Fruit fly (Drosophila melanogaster) whole organism, embryonic: ENCODE data around the gene CG44869.

Experiments
- BtbVII ChIP-seq: fragments of 200-800 bp; sonication (Bioruptor generic); optimal IDR thresholded peaks from 3 replicates; lab custom pipeline; 2017; ENCODE audit warnings: missing biosample characterization, mild to moderate bottlenecking, missing genetic modification characterization
- Bteb2 ChIP-seq: fragments of 200-800 bp; sonication (Bioruptor generic); optimal IDR thresholded peaks from 2 replicates; lab custom pipeline; 2016; ENCODE audit warnings: missing biosample characterization, missing genetic modification characterization
- CG10147 ChIP-seq: fragments of 200-800 bp; sonication (Bioruptor generic); optimal IDR thresholded peaks from 2 replicates; lab custom pipeline; 2019; ENCODE audit warnings: missing biosample characterization, mild to moderate bottlenecking, missing genetic modification characterization, moderate library complexity
- CG10366 ChIP-seq: fragments of 200-800 bp; sonication (Bioruptor generic); IDR thresholded peaks from 2 replicates; pipeline ENCODE4 v1.3.6; 2022; ENCODE audit warnings: missing biosample characterization, missing genetic modification characterization
- CG12155 ChIP-seq: fragments of 200-800 bp; sonication (Bioruptor generic); optimal IDR thresholded peaks from 3 replicates; lab custom pipeline; 2016; ENCODE audit warnings: missing biosample characterization, missing genetic modification characterization
- CG12219 ChIP-seq: fragments of 200-800 bp; sonication (Bioruptor generic); optimal IDR thresholded peaks from 3 replicates; lab custom pipeline; 2018; ENCODE audit warnings: missing biosample characterization, mild to moderate bottlenecking, missing genetic modification characterization
- CG14014 ChIP-seq: fragments of 200-800 bp; sonication (Bioruptor generic); IDR thresholded peaks from 2 replicates; pipeline ENCODE4 v1.3.6; 2022; ENCODE audit warnings: missing biosample characterization, missing genetic modification characterization
- CG14441 ChIP-seq: fragments of 200-800 bp; sonication (Bioruptor generic); IDR thresholded peaks from 2 replicates; pipeline ENCODE4 v1.3.6; 2022; ENCODE audit warnings: missing biosample characterization, missing genetic modification characterization
- CG15479 ChIP-seq: fragments of 200-800 bp; sonication (Bioruptor generic); optimal IDR thresholded peaks from 3 replicates; lab custom pipeline; 2019; ENCODE audit warnings: missing biosample characterization, mild to moderate bottlenecking, missing genetic modification characterization, moderate library complexity
- CG16863 ChIP-seq: fragments of 200-800 bp; sonication (Bioruptor generic); optimal IDR thresholded peaks from 3 replicates; lab custom pipeline; 2016; ENCODE audit warnings: missing biosample characterization, missing genetic modification characterization
- CG17186 ChIP-seq: fragments of 200-800 bp; sonication (Bioruptor generic); optimal IDR thresholded peaks from 3 replicates; lab custom pipeline; 2017; ENCODE audit warnings: missing biosample characterization, missing genetic modification reagents, missing genetic modification characterization
- CG2889 ChIP-seq: fragments of 200-800 bp; sonication (Bioruptor generic); IDR thresholded peaks from 3 replicates; pipeline ENCODE4 v1.3.6; 2022; ENCODE audit warnings: missing biosample characterization, missing genetic modification characterization
- CG30403 ChIP-seq: fragments of 200-800 bp; sonication (Bioruptor generic); optimal IDR thresholded peaks from 3 replicates; lab custom pipeline; 2016; ENCODE audit warnings: missing biosample characterization, missing genetic modification characterization
- CG3407 ChIP-seq: fragments of 200-800 bp; sonication (Bioruptor generic); optimal IDR thresholded peaks from 2 replicates; lab custom pipeline; 2018; ENCODE audit warnings: missing biosample characterization, mild to moderate bottlenecking, missing genetic modification characterization
- CG3726 ChIP-seq: fragments of 200-800 bp; sonication (Bioruptor generic); IDR thresholded peaks from 3 replicates; pipeline ENCODE4, ENCODE4 v1.3.6; 2022; ENCODE audit warnings: missing biosample characterization, missing genetic modification characterization
- CG5180 ChIP-seq: fragments of 200-800 bp; sonication (Bioruptor generic); optimal IDR thresholded peaks from 3 replicates; lab custom pipeline; 2017; ENCODE audit warnings: missing biosample characterization, missing genetic modification characterization, mild to moderate bottlenecking, moderate library complexity, missing genetic modification reagents
- CG5953 ChIP-seq: fragments of 200-800 bp; sonication (Bioruptor generic); IDR thresholded peaks from 2 replicates; pipeline ENCODE4 v1.3.6; 2022; ENCODE audit warnings: missing biosample characterization, missing genetic modification characterization
- CG9215 ChIP-seq: fragments of 200-800 bp; sonication (Bioruptor generic); IDR thresholded peaks from 2 replicates; pipeline ENCODE4 v1.3.6; 2022; ENCODE audit warnings: missing biosample characterization, missing genetic modification characterization
- CkIIα-i1 ChIP-seq: fragments of 200-800 bp; sonication (Bioruptor generic); IDR thresholded peaks from 2 replicates; pipeline ENCODE4 v1.3.6; 2022; ENCODE audit warnings: missing biosample characterization, missing genetic modification characterization
- Dbx ChIP-seq: fragments of 200-800 bp; sonication (Bioruptor generic); IDR thresholded peaks from 3 replicates; pipeline ENCODE4 v1.3.6; 2022; ENCODE audit warnings: missing biosample characterization, missing genetic modification characterization
- Dek ChIP-seq: fragments of 200-800 bp; sonication (Bioruptor generic); optimal IDR thresholded peaks from 3 replicates; lab custom pipeline; 2019; ENCODE audit warnings: missing biosample characterization, mild to moderate bottlenecking, missing genetic modification characterization, moderate library complexity
- Dip2 ChIP-seq: fragments of 200-800 bp; sonication (Bioruptor generic); IDR thresholded peaks from 2 replicates; pipeline ENCODE4 v1.3.6; 2022; ENCODE audit warnings: missing biosample characterization, missing genetic modification characterization
- Ets97D ChIP-seq: fragments of 200-800 bp; sonication (Bioruptor generic); optimal IDR thresholded peaks from 3 replicates; lab custom pipeline; 2016; ENCODE audit warnings: missing biosample characterization, missing genetic modification characterization
- H15 ChIP-seq: fragments of 200-800 bp; sonication (Bioruptor generic); IDR thresholded peaks from 3 replicates; pipeline ENCODE4 v1.3.6; 2022; ENCODE audit warnings: missing biosample characterization, missing genetic modification characterization
- Hmx ChIP-seq: fragments of 200-800 bp; sonication (Bioruptor generic); optimal IDR thresholded peaks from 2 replicates; lab custom pipeline; 2016; ENCODE audit warnings: missing biosample characterization, missing genetic modification characterization
- Hr78 ChIP-seq, 2 experiments: fragments of 200-800 bp in 1 of 2; fragments of >200 bp in 1 of 2; sonication (Bioruptor generic) in 1 of 2; optimal IDR thresholded peaks; 2 replicates each; lab custom pipeline; 2017 to 2019; ENCODE audit warnings: missing biosample characterization in 2 of 2, missing genetic modification characterization in 2 of 2, mild to moderate bottlenecking in 1 of 2, moderate library complexity in 1 of 2
- NC2α ChIP-seq: fragments of 200-800 bp; sonication (Bioruptor generic); optimal IDR thresholded peaks from 2 replicates; lab custom pipeline; 2016; ENCODE audit warnings: missing biosample characterization, missing genetic modification characterization
- Pdp1 ChIP-seq, 2 experiments: fragments of 200-800 bp; sonication (Bioruptor generic); optimal IDR thresholded peaks; 3 replicates each; lab custom pipeline; 2016; ENCODE audit warnings: missing biosample characterization in 2 of 2, missing genetic modification characterization in 2 of 2, mild to moderate bottlenecking in 1 of 2, moderate library complexity in 1 of 2
- ap ChIP-seq: fragments of 200-800 bp; sonication (Bioruptor generic); IDR thresholded peaks from 2 replicates; pipeline ENCODE4 v1.3.6; 2022; ENCODE audit warnings: missing biosample characterization, missing genetic modification characterization
- az2 ChIP-seq: fragments of 200-800 bp; sonication (Bioruptor generic); optimal IDR thresholded peaks from 3 replicates; lab custom pipeline; 2016; ENCODE audit warnings: missing biosample characterization, missing genetic modification characterization
- caup ChIP-seq: fragments of 200-800 bp; sonication (Bioruptor generic); optimal IDR thresholded peaks from 3 replicates; lab custom pipeline; 2017; ENCODE audit warnings: missing biosample characterization, mild to moderate bottlenecking, missing genetic modification characterization, moderate library complexity; ENCODE audit not compliant: severe bottlenecking
- cg ChIP-seq: fragments of 200-800 bp; sonication (Bioruptor generic); optimal IDR thresholded peaks from 3 replicates; lab custom pipeline; 2019; ENCODE audit warnings: missing biosample characterization, mild to moderate bottlenecking, missing genetic modification characterization, moderate library complexity
- cwo ChIP-seq: fragments of 200-800 bp; sonication (Bioruptor generic); optimal IDR thresholded peaks from 3 replicates; lab custom pipeline; 2017; ENCODE audit warnings: missing biosample characterization, missing genetic modification characterization, mild to moderate bottlenecking, moderate library complexity, missing genetic modification reagents
- dan ChIP-seq: fragments of 200-800 bp; sonication (Bioruptor generic); IDR thresholded peaks from 2 replicates; pipeline ENCODE4 v1.3.6; 2022; ENCODE audit warnings: missing biosample characterization, missing genetic modification characterization
- dmrt99B ChIP-seq: fragments of 200-800 bp; sonication (Bioruptor generic); optimal IDR thresholded peaks from 2 replicates; lab custom pipeline; 2018; ENCODE audit warnings: missing biosample characterization, mild to moderate bottlenecking, missing genetic modification characterization, moderate library complexity
- eyg ChIP-seq: fragments of 200-800 bp; sonication (Bioruptor generic); optimal IDR thresholded peaks from 3 replicates; lab custom pipeline; 2016; ENCODE audit warnings: missing biosample characterization, missing genetic modification characterization
- gsb-n ChIP-seq: fragments of 200-800 bp; sonication (Bioruptor generic); optimal IDR thresholded peaks from 3 replicates; lab custom pipeline; 2018; ENCODE audit warnings: missing biosample characterization, mild to moderate bottlenecking, missing genetic modification characterization
- lov ChIP-seq, 2 experiments: fragments of 200-800 bp in 1 of 2; fragments of >200 bp in 1 of 2; sonication (Bioruptor generic) in 1 of 2; IDR thresholded peaks in 1 of 2; optimal IDR thresholded peaks in 1 of 2; 2 replicates in 1 of 2; 3 replicates in 1 of 2; pipeline versions ENCODE4 v1.3.6 to Lab custom; 2017 to 2022; ENCODE audit warnings: missing biosample characterization in 1 of 2, missing genetic modification characterization in 1 of 2
- mirr ChIP-seq: fragments of 200-800 bp; sonication (Bioruptor generic); optimal IDR thresholded peaks from 3 replicates; lab custom pipeline; 2018; ENCODE audit warnings: missing biosample characterization, mild to moderate bottlenecking, missing genetic modification characterization
- nmo ChIP-seq: fragments of 200-800 bp; sonication (Bioruptor generic); optimal IDR thresholded peaks from 2 replicates; lab custom pipeline; 2018; ENCODE audit warnings: missing biosample characterization, mild to moderate bottlenecking, missing genetic modification characterization, moderate library complexity
- pros ChIP-seq: fragments of 200-800 bp; sonication (Bioruptor generic); optimal IDR thresholded peaks from 3 replicates; lab custom pipeline; 2019; ENCODE audit warnings: missing biosample characterization, mild to moderate bottlenecking, missing genetic modification characterization, moderate library complexity
- repo ChIP-seq: fragments of 200-800 bp; sonication (Bioruptor generic); optimal IDR thresholded peaks from 2 replicates; lab custom pipeline; 2016; ENCODE audit warnings: missing biosample characterization, missing genetic modification characterization
- ro ChIP-seq: fragments of 200-800 bp; sonication (Bioruptor generic); IDR thresholded peaks from 2 replicates; pipeline ENCODE4 v1.3.6; 2022; ENCODE audit warnings: missing biosample characterization, missing genetic modification characterization
- salm ChIP-seq: fragments of 200-800 bp; sonication (Bioruptor generic); optimal IDR thresholded peaks from 2 replicates; lab custom pipeline; 2018; ENCODE audit warnings: missing biosample characterization, mild to moderate bottlenecking, missing genetic modification characterization
- sd ChIP-seq: fragments of 200-800 bp; sonication (Bioruptor generic); optimal IDR thresholded peaks from 3 replicates; lab custom pipeline; 2018; ENCODE audit warnings: missing biosample characterization, mild to moderate bottlenecking, missing genetic modification characterization, moderate library complexity
- sob ChIP-seq: fragments of 200-800 bp; sonication (Bioruptor generic); IDR thresholded peaks from 2 replicates; pipeline ENCODE4 v1.3.6; 2022; ENCODE audit warnings: missing biosample characterization, missing genetic modification characterization
- sqz ChIP-seq: fragments of 200-800 bp; sonication (Bioruptor generic); optimal IDR thresholded peaks from 3 replicates; lab custom pipeline; 2018; ENCODE audit warnings: missing biosample characterization, mild to moderate bottlenecking, missing genetic modification characterization
- sr ChIP-seq: fragments of 200-800 bp; sonication (Bioruptor generic); IDR thresholded peaks from 3 replicates; pipeline ENCODE4 v1.3.6; 2022; ENCODE audit warnings: missing biosample characterization, missing genetic modification characterization
- stc ChIP-seq: fragments of 200-800 bp; sonication (Bioruptor generic); IDR thresholded peaks from 2 replicates; pipeline ENCODE4 v1.3.6; 2022; ENCODE audit warnings: missing biosample characterization, missing genetic modification characterization
- tgo ChIP-seq: fragments of 200-800 bp; sonication (Bioruptor generic); IDR thresholded peaks from 3 replicates; pipeline ENCODE4 v1.3.6; 2022; ENCODE audit warnings: missing biosample characterization, missing genetic modification characterization
- unpg ChIP-seq: fragments of 200-800 bp; sonication (Bioruptor generic); optimal IDR thresholded peaks from 3 replicates; lab custom pipeline; 2018; ENCODE audit warnings: missing biosample characterization, mild to moderate bottlenecking, missing genetic modification characterization, moderate library complexity

CG44869 gene

dm6 chr2L:15465121-15465520, 47.0 kb upstream of the CG44869 start (continued):
- no peak for TF ChIP-seq Ets97D (GFP tag; lab: Kevin White, UChicago)
- peak; percentile 11 for TF ChIP-seq gsb-n (tag; lab: Kevin White, UChicago)
- TF ChIP-seq ro, result no peak
- TF ChIP-seq CG3726 (GFP tag; lab: Robert Waterston, UW), result no peak
- TF ChIP-seq CG5953 (GFP tag; lab: Robert Waterston, UW), result no peak
- TF ChIP-seq CG12155, result no peak
- TF ChIP-seq CG14441, result no peak
- no peak for TF ChIP-seq Hmx (GFP tag; lab: Kevin White, UChicago)
- TF ChIP-seq CG17186 (GFP tag; lab: Kevin White, UChicago), result no peak
- no peak for TF ChIP-seq NC2α (GFP tag; lab: Kevin White, UChicago)
- no peak for TF ChIP-seq Hr78 (GFP tag; optimal IDR thresholded peaks at IDR 0.05; lab: Kevin White, UChicago)
- TF ChIP-seq CG10366 (GFP tag; lab: Robert Waterston, UW), result no peak
- no peak for TF ChIP-seq salm
- TF ChIP-seq mirr (GFP tag; lab: Kevin White, UChicago), result no peak
- TF ChIP-seq cwo (GFP tag; lab: Kevin White, UChicago), result no peak
- no peak for TF ChIP-seq CG5180 (GFP tag; lab: Kevin White, UChicago)
- TF ChIP-seq H15 (GFP tag; lab: Robert Waterston, UW), result no peak
- TF ChIP-seq eyg, result no peak
- TF ChIP-seq stc (GFP tag; lab: Robert Waterston, UW), result no peak
- TF ChIP-seq pros, result no peak
- no peak; the same call in 1 of the 2 replicates for TF ChIP-seq sob (GFP tag; lab: Robert Waterston, UW)
- no peak for TF ChIP-seq CG12219 (GFP tag; lab: Kevin White, UChicago)
- no peak for TF ChIP-seq CkIIα-i1 (GFP tag; lab: Robert Waterston, UW)
- peak; percentile 4 for TF ChIP-seq dmrt99B (tag; lab: Kevin White, UChicago)
- TF ChIP-seq repo (GFP tag; lab: Kevin White, UChicago), result no peak
- no peak for TF ChIP-seq Dbx (GFP tag; lab: Robert Waterston, UW)
- no peak for TF ChIP-seq sr (GFP tag; lab: Robert Waterston, UW)
- peak; percentile 24 for TF ChIP-seq CG30403 (GFP tag; lab: Kevin White, UChicago)
- no peak for TF ChIP-seq Dip2 (GFP tag; lab: Robert Waterston, UW)
- TF ChIP-seq unpg (GFP tag; lab: Kevin White, UChicago), result peak; percentile 36
- TF ChIP-seq tgo (GFP tag; lab: Robert Waterston, UW), result no peak
- no peak for TF ChIP-seq CG10147 (GFP tag; lab: Kevin White, UChicago)
- no peak for TF ChIP-seq Dek
- TF ChIP-seq Bteb2, result no peak
- no peak for TF ChIP-seq CG9215 (GFP tag; lab: Robert Waterston, UW)
- TF ChIP-seq sqz, result no peak
- TF ChIP-seq nmo (GFP tag; lab: Kevin White, UChicago), result peak; percentile 48
- TF ChIP-seq BtbVII (GFP tag; lab: Kevin White, UChicago), result no peak
- no peak for TF ChIP-seq cg
- TF ChIP-seq sd (tag; lab: Kevin White, UChicago), result no peak
- no peak for TF ChIP-seq caup (GFP tag; lab: Kevin White, UChicago)
- TF ChIP-seq Pdp1 (GFP tag; optimal IDR thresholded peaks at IDR 0.05; lab: Kevin White, UChicago), result peak in 1 of 2 experiments; percentile 12
- no peak for TF ChIP-seq CG15479 (GFP tag; lab: Kevin White, UChicago)
- no peak for TF ChIP-seq lov (optimal IDR thresholded peaks at IDR 0.05; lab: Kevin White, UChicago)
- no peak for TF ChIP-seq lov (GFP tag; IDR thresholded peaks at IDR 0.05; lab: Robert Waterston, UW)
- TF ChIP-seq CG2889 (GFP tag; lab: Robert Waterston, UW), result no peak
- no peak for TF ChIP-seq CG3407 (GFP tag; lab: Kevin White, UChicago)
- no peak for TF ChIP-seq CG16863
- TF ChIP-seq az2 (GFP tag; lab: Kevin White, UChicago), result peak; percentile 5
- no peak for TF ChIP-seq dan
- no peak for TF ChIP-seq CG14014 (GFP tag; lab: Robert Waterston, UW)
- no peak for TF ChIP-seq ap (GFP tag; lab: Robert Waterston, UW)
